Worm (Caenorhabditis elegans) whole organism, late embryonic: ENCODE results near the gene T13F3.6.

Experiments used
- ceh-6 ChIP-seq: fragments of 200-800 bp; sonication (Bioruptor generic); optimal IDR thresholded peaks from 2 replicates; lab custom pipeline; 2018; ENCODE audit warnings: mild to moderate bottlenecking, missing genetic modification characterization, missing compliant biosample characterization
- ceh-9 ChIP-seq: sonication (generic microtip); optimal IDR thresholded peaks from 2 replicates; lab custom pipeline; 2016; ENCODE audit warnings: mild to moderate bottlenecking, missing genetic modification characterization, inconsistent platforms, missing compliant biosample characterization
- dve-1 ChIP-seq: sonication (generic microtip); optimal IDR thresholded peaks from 2 replicates; lab custom pipeline; 2017; ENCODE audit warnings: antibody characterized with exemption, mild to moderate bottlenecking, missing genetic modification characterization, missing compliant biosample characterization
- elt-2 ChIP-seq: sonication (generic microtip); optimal IDR thresholded peaks from 2 replicates; lab custom pipeline; 2016; ENCODE audit warnings: missing genetic modification reagents, missing genetic modification characterization, missing compliant biosample characterization
- fkh-10 ChIP-seq: fragments of 150-350 bp; optimal IDR thresholded peaks from 2 replicates; lab custom pipeline; 2014; ENCODE audit warnings: missing biosample characterization, missing genetic modification reagents, missing genetic modification characterization
- hlh-13 ChIP-seq: fragments of 200-800 bp; sonication (Bioruptor generic); optimal IDR thresholded peaks from 2 replicates; lab custom pipeline; 2018; ENCODE audit warnings: mild to moderate bottlenecking, missing genetic modification characterization, missing compliant biosample characterization
- hlh-15 ChIP-seq: sonication (generic microtip); optimal IDR thresholded peaks from 2 replicates; lab custom pipeline; 2016; ENCODE audit warnings: missing genetic modification characterization, missing compliant biosample characterization
- hlh-30 ChIP-seq: sonication (generic microtip); optimal IDR thresholded peaks from 2 replicates; lab custom pipeline; 2017; ENCODE audit warnings: antibody characterized with exemption, missing genetic modification characterization, missing compliant biosample characterization; ENCODE audit not compliant: insufficient read depth
- hlh-8 ChIP-seq: sonication (generic microtip); optimal IDR thresholded peaks from 2 replicates; lab custom pipeline; 2016; ENCODE audit warnings: missing genotype, missing genetic modification characterization, missing compliant biosample characterization
- ref-2 ChIP-seq: sonication (generic microtip); optimal IDR thresholded peaks from 2 replicates; lab custom pipeline; 2016; ENCODE audit warnings: missing genetic modification characterization, missing compliant biosample characterization
- sox-4 ChIP-seq: sonication (generic microtip); optimal IDR thresholded peaks from 2 replicates; lab custom pipeline; 2017; ENCODE audit warnings: mild to moderate bottlenecking, missing genetic modification characterization, inconsistent platforms, missing compliant biosample characterization
- unc-3 ChIP-seq, 2 experiments: fragments of 200-800 bp in 1 of 2; sonication (Bioruptor generic) in 1 of 2; sonication (generic microtip) in 1 of 2; conservative IDR thresholded peaks in 1 of 2; optimal IDR thresholded peaks in 1 of 2; 2 replicates each; pipeline versions ENCODE4 v1.3.6 to Lab custom; 2016 to 2022; ENCODE audit warnings: missing compliant biosample characterization in 2 of 2, missing genetic modification characterization in 2 of 2, missing genetic modification reagents in 1 of 2

ce11 chrV:16253687-16254086, 17.3 kb downstream of the T13F3.6 start, which contains the start of gene gcy-20:
- no peak for TF ChIP-seq dve-1 (tag; lab: Kevin White, UChicago)
- no peak for TF ChIP-seq sox-4 (tag; lab: Kevin White, UChicago)
- no peak for TF ChIP-seq fkh-10 (GFP tag; lab: Kevin White, UChicago)
- no peak for TF ChIP-seq hlh-15 (tag; lab: Kevin White, UChicago)
- TF ChIP-seq ceh-9: no peak
- no peak for TF ChIP-seq ref-2 (tag; lab: Kevin White, UChicago)
- no peak for TF ChIP-seq hlh-13 (GFP tag; lab: Kevin White, UChicago)
- no peak for TF ChIP-seq ceh-6 (GFP tag; lab: Kevin White, UChicago)
- no peak for TF ChIP-seq elt-2 (tag; lab: Kevin White, UChicago)
- no peak for TF ChIP-seq unc-3 (GFP tag; conservative IDR thresholded peaks at IDR 0.05; lab: Robert Waterston, UW)
- no peak for TF ChIP-seq unc-3 (tag; optimal IDR thresholded peaks at IDR 0.05; lab: Kevin White, UChicago)
- TF ChIP-seq hlh-8: no peak
- TF ChIP-seq hlh-30: no peak
